Fruit fly (Drosophila melanogaster) whole organism, embryonic: ENCODE results near the gene CG14329.
A peak's percentile ranks its signal among the peaks of the same experiment; 100 is the strongest.

ENCODE experiments used
- CG2120 ChIP-seq: fragments of 200-800 bp; sonication (Bioruptor generic); optimal IDR thresholded peaks from 3 replicates; lab custom pipeline; 2016; ENCODE audit warnings: missing biosample characterization, missing genetic modification characterization
- CG3407 ChIP-seq: fragments of 200-800 bp; sonication (Bioruptor generic); optimal IDR thresholded peaks from 2 replicates; lab custom pipeline; 2018; ENCODE audit warnings: missing biosample characterization, mild to moderate bottlenecking, missing genetic modification characterization
- Spps ChIP-seq: fragments of 200-800 bp; sonication (Bioruptor generic); optimal IDR thresholded peaks from 2 replicates; lab custom pipeline; 2018; ENCODE audit warnings: missing biosample characterization, mild to moderate bottlenecking, missing genetic modification characterization
- gcm ChIP-seq: fragments of 200-800 bp; sonication (Bioruptor generic); optimal IDR thresholded peaks from 2 replicates; lab custom pipeline; 2019; ENCODE audit warnings: missing biosample characterization, mild to moderate bottlenecking, missing genetic modification characterization, moderate library complexity
- pho ChIP-seq: fragments of 200-800 bp; sonication (Bioruptor generic); optimal IDR thresholded peaks from 2 replicates; lab custom pipeline; 2016; ENCODE audit warnings: missing biosample characterization, missing genetic modification characterization
- slbo ChIP-seq: fragments of 200-800 bp; sonication (Bioruptor generic); IDR thresholded peaks from 2 replicates; pipeline ENCODE4 v1.3.6; 2022; ENCODE audit warnings: missing biosample characterization, missing genetic modification characterization
- toy ChIP-seq: fragments of 200-800 bp; sonication (Bioruptor generic); IDR thresholded peaks from 2 replicates; pipeline ENCODE4 v1.3.6; 2022; ENCODE audit warnings: missing biosample characterization, missing genetic modification characterization

DNA sequence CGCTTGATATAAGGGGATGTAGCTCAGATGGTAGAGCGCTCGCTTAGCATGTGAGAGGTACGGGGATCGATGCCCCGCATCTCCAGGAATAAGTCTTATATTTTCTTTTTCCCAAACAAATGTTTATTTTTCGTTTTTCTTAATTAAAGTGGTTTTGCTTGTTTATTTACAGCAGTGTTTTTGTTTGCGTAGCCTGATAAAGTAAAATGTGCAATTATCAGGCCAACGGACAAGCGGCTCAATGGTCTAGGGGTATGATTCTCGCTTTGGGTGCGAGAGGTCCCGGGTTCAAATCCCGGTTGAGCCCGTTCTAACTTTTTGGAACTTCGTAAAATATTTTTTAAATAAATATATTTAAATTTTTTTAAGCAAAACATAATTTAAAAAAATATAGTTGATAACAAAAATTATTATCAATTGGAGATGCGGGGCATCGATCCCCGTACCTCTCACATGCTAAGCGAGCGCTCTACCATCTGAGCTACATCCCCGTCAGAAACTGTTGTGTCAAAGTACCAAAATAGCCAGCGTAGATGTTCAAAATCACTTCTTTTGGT, 10.6 kb downstream of the CG14329 start:
- TF ChIP-seq gcm: peak; percentile 51
- no peak for TF ChIP-seq pho (GFP tag; lab: Kevin White, UChicago)
- TF ChIP-seq toy (GFP tag; lab: Robert Waterston, UW): no peak
- TF ChIP-seq CG2120: no peak
- TF ChIP-seq slbo (GFP tag; lab: Robert Waterston, UW): no peak
- TF ChIP-seq Spps (tag; lab: Kevin White, UChicago): peak; percentile 21
- TF ChIP-seq CG3407 (GFP tag; lab: Kevin White, UChicago): no peak
